Fruit fly (Drosophila melanogaster) whole organism, pupa: ENCODE measurements around the gene CG9356.

ENCODE experiments used
- EcR ChIP-seq: fragments of 200-800 bp; sonication (Bioruptor generic); optimal IDR thresholded peaks from 3 replicates; lab custom pipeline; 2019; ENCODE audit warnings: missing biosample characterization, missing genetic modification characterization, mild to moderate bottlenecking, moderate library complexity, missing genetic modification reagents
- Ets98B ChIP-seq: fragments of 200-800 bp; sonication (Bioruptor generic); IDR thresholded peaks from 2 replicates; pipeline ENCODE4 v1.3.6; 2022; ENCODE audit warnings: missing biosample characterization, missing genetic modification characterization

CG9356 gene

dm6 chr3R:9352595-9353275 is 51.3 kb downstream of the CG9356 start:
- TF ChIP-seq EcR (GFP tag; lab: Kevin White, UChicago) (peak; percentile 58), Ets98B (GFP tag; lab: Robert Waterston, UW) (no peak)
